Worm (Caenorhabditis elegans) whole organism, L1 larva: ENCODE data around the gene hst-1.

Source experiments
- C04F5.9 ChIP-seq: sonication (generic microtip); optimal IDR thresholded peaks from 2 replicates; lab custom pipeline; 2016; ENCODE audit warnings: missing genetic modification characterization, missing compliant biosample characterization
- Y116A8C.19 ChIP-seq: sonication (generic microtip); optimal IDR thresholded peaks from 2 replicates; lab custom pipeline; 2016; ENCODE audit warnings: missing compliant biosample characterization, missing genetic modification characterization, borderline replicate concordance
- aha-1 ChIP-seq: fragments of 150-350 bp; optimal IDR thresholded peaks from 2 replicates; lab custom pipeline; 2014; ENCODE audit warnings: missing biosample characterization, missing genetic modification characterization
- alr-1 ChIP-seq: fragments of 200-800 bp; sonication (Bioruptor generic); optimal IDR thresholded peaks from 2 replicates; lab custom pipeline; 2018; ENCODE audit warnings: borderline replicate concordance, mild to moderate bottlenecking, missing genetic modification characterization, missing compliant biosample characterization
- ama-1 ChIP-seq: fragments of 150-350 bp; optimal IDR thresholded peaks from 2 replicates; lab custom pipeline; 2014
- blmp-1 ChIP-seq: fragments of 150-350 bp; optimal IDR thresholded peaks from 2 replicates; lab custom pipeline; 2014; ENCODE audit warnings: missing biosample characterization, missing genetic modification characterization
- ceh-63 ChIP-seq: fragments of 200-800 bp; sonication (Bioruptor generic); optimal IDR thresholded peaks from 2 replicates; lab custom pipeline; 2018; ENCODE audit warnings: mild to moderate bottlenecking, missing genetic modification characterization, missing compliant biosample characterization
- dsc-1 ChIP-seq: sonication (generic microtip); optimal IDR thresholded peaks from 2 replicates; lab custom pipeline; 2016; ENCODE audit warnings: mild to moderate bottlenecking, missing genetic modification characterization, missing compliant biosample characterization
- elt-2 ChIP-seq: sonication (generic microtip); optimal IDR thresholded peaks from 2 replicates; lab custom pipeline; 2016; ENCODE audit warnings: missing genetic modification characterization, mild to moderate bottlenecking, inconsistent platforms, missing compliant biosample characterization, missing genetic modification reagents
- hlh-4 ChIP-seq: sonication (generic microtip); optimal IDR thresholded peaks from 2 replicates; lab custom pipeline; 2016; ENCODE audit warnings: mild to moderate bottlenecking, missing genetic modification characterization, missing compliant biosample characterization
- isw-1 ChIP-seq: fragments of 200-800 bp; sonication (Bioruptor generic); IDR thresholded peaks from 2 replicates; pipeline ENCODE4 v1.3.6; 2022; ENCODE audit warnings: missing genetic modification characterization, missing compliant biosample characterization
- nhr-76 ChIP-seq: sonication (generic microtip); optimal IDR thresholded peaks from 2 replicates; lab custom pipeline; 2017; ENCODE audit warnings: missing biosample characterization, missing genetic modification characterization
- nhr-84 ChIP-seq: sonication (generic microtip); optimal IDR thresholded peaks from 2 replicates; lab custom pipeline; 2017; ENCODE audit warnings: missing biosample characterization, missing genetic modification characterization
- nhr-90 ChIP-seq: sonication (generic microtip); optimal IDR thresholded peaks from 2 replicates; lab custom pipeline; 2016; ENCODE audit warnings: mild to moderate bottlenecking, missing genetic modification characterization, missing compliant biosample characterization; ENCODE audit not compliant: poor library complexity
- pax-3 ChIP-seq: fragments of 200-800 bp; sonication (Bioruptor generic); optimal IDR thresholded peaks from 2 replicates; lab custom pipeline; 2018; ENCODE audit warnings: mild to moderate bottlenecking, missing genetic modification characterization, moderate library complexity, missing compliant biosample characterization
- rnt-1 ChIP-seq: sonication (generic microtip); optimal IDR thresholded peaks from 2 replicates; lab custom pipeline; 2016; ENCODE audit warnings: mild to moderate bottlenecking, missing genetic modification characterization, moderate library complexity, missing compliant biosample characterization
- sup-37 ChIP-seq: fragments of 200-800 bp; sonication (Bioruptor generic); optimal IDR thresholded peaks from 2 replicates; lab custom pipeline; 2018; ENCODE audit warnings: mild to moderate bottlenecking, missing genetic modification characterization, missing compliant biosample characterization
- tlp-1 ChIP-seq: fragments of 150-350 bp; optimal IDR thresholded peaks from 2 replicates; lab custom pipeline; 2014; ENCODE audit warnings: missing biosample characterization, missing genetic modification characterization
- xbp-1 ChIP-seq: sonication (generic microtip); optimal IDR thresholded peaks from 2 replicates; lab custom pipeline; 2016; ENCODE audit warnings: missing genetic modification characterization, missing compliant biosample characterization
- zip-4 ChIP-seq: fragments of 200-800 bp; sonication (Bioruptor generic); optimal IDR thresholded peaks from 2 replicates; lab custom pipeline; 2018; ENCODE audit warnings: mild to moderate bottlenecking, missing genetic modification characterization, moderate library complexity, missing compliant biosample characterization

The hst-1 gene

DNA sequence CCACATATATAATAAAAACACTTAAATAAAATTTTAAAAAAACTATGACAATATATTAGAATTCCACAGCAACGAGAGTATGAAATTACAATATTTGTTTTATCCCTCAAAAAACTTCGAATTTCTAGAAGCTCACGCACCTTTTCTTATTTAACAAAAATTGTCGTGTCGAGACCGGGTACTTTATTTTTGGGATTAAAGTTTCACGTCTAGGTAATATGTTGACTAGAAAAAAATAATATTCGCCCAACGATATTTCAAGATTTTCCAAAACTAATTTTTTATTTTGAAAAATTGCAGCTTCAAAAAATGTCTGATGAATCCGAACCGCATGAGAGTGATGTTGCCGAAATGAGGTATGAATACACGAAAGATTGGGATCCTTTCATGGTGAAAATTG, 46.9 kb downstream of the hst-1 start, which contains the start of gene C49C8.3:
Gene C49C8.3 (plus strand): TSS at position 301 of the 400 bp plus-strand sequence.
- no peak for TF ChIP-seq nhr-90 (tag; lab: Kevin White, UChicago)
- TF ChIP-seq hlh-4 (tag; lab: Kevin White, UChicago), result no peak
- no peak for TF ChIP-seq Y116A8C.19 (tag; lab: Kevin White, UChicago)
- no peak for TF ChIP-seq rnt-1
- TF ChIP-seq aha-1 (tag; lab: Kevin White, UChicago), result no peak
- no peak for TF ChIP-seq xbp-1 (tag; lab: Kevin White, UChicago)
- no peak for TF ChIP-seq alr-1 (tag; lab: Kevin White, UChicago)
- no peak for TF ChIP-seq ama-1 (lab: Kevin White, UChicago)
- TF ChIP-seq zip-4, result no peak
- TF ChIP-seq dsc-1 (tag; lab: Kevin White, UChicago), result no peak
- TF ChIP-seq elt-2 (tag; lab: Kevin White, UChicago), result no peak
- no peak for TF ChIP-seq nhr-76
- TF ChIP-seq pax-3 (tag; lab: Kevin White, UChicago), result no peak
- no peak for TF ChIP-seq nhr-84
- TF ChIP-seq ceh-63 (GFP tag; lab: Kevin White, UChicago), result no peak
- no peak for TF ChIP-seq C04F5.9
- TF ChIP-seq blmp-1 (tag; lab: Kevin White, UChicago), result no peak
- TF ChIP-seq sup-37, result no peak
- TF ChIP-seq isw-1, result no peak

DNA sequence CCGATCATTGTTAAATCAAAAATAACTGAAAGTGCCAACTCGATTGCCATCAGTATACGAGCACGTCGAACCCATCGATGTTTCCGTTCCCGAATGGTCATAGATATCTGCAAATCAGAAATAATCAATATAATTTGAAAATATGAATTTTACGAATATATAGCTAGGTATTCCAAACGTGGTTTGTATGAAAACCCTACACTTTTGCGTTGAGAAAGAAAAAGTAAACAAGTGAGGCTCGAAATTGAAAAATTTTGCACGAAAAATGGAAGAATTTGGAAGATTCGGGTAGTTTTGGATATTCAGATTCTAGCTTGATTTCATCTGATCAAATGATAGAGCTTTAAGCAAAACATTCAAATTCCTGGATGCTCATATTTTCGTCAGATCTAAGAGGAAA, 52.6 kb downstream of the hst-1 start, which contains the start of gene F42A9.9:
Gene F42A9.9 (minus strand): TSS at position 101 of the 400 bp plus-strand sequence.
- no peak for TF ChIP-seq tlp-1
